Worm (Caenorhabditis elegans): Measurements from ENCODE around the gene C08B6.6.

C08B6.6 gene

ce11 chrV:10160954-10161353, 37.5 kb downstream of the C08B6.6 start, which contains the start of gene C51E3.10:
TSS of gene C51E3.10 (minus strand) at chrV:10161134.
- TF ChIP-seq ztf-29 (GFP tag; IDR thresholded peaks at IDR 0.05), result no peak
- no peak for TF ChIP-seq med-1 (GFP tag; optimal IDR thresholded peaks at IDR 0.05; ENCODE audit: insufficient read depth)
- no peak for TF ChIP-seq ref-1 (GFP tag; conservative IDR thresholded peaks at IDR 0.05)
- TF ChIP-seq tab-1 (GFP tag; IDR thresholded peaks at IDR 0.05), result no peak
- TF ChIP-seq flt-1 (GFP tag; IDR thresholded peaks at IDR 0.05), result no peak
- no peak for TF ChIP-seq klf-2 (GFP tag; conservative IDR thresholded peaks at IDR 0.05)
- TF ChIP-seq cog-1 (tag; optimal IDR thresholded peaks at IDR 0.05), result no peak
- TF ChIP-seq T22C8.4 (GFP tag; IDR thresholded peaks at IDR 0.05), result no peak
- TF ChIP-seq ztf-23 (GFP tag; IDR thresholded peaks at IDR 0.05), result no peak

DNA sequence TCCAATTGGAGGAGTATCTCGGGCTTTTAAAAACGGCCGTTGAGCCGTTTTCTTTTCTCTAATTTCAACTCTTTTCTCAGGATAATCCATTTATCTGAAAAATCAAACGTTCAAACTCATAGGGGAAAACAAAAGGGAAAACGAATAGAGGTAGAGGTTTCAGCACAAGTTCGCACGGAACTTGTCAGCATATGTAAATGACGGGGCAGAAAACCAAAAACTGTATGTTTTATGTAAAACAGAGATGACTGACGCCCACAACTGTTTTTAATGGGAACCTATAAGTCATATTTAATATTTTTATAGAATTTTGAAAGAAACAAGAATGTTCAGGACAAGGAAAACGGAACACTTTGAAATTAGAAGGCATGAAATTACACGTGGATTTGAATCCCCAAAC, 42.9 kb downstream of the C08B6.6 start, which contains the start of gene C51E3.6:
TSS of gene C51E3.6 (minus strand) at position 101 of the 400 bp plus-strand sequence.
- TF ChIP-seq med-1 (GFP tag; optimal IDR thresholded peaks at IDR 0.05; ENCODE audit: insufficient read depth) (no peak), cog-1 (tag; optimal IDR thresholded peaks at IDR 0.05) (no peak), klf-2 (GFP tag; conservative IDR thresholded peaks at IDR 0.05) (no peak), ztf-29 (GFP tag; IDR thresholded peaks at IDR 0.05) (no peak), tab-1 (GFP tag; IDR thresholded peaks at IDR 0.05) (no peak), flt-1 (GFP tag; IDR thresholded peaks at IDR 0.05) (no peak), ztf-23 (GFP tag; IDR thresholded peaks at IDR 0.05) (no peak), ref-1 (GFP tag; conservative IDR thresholded peaks at IDR 0.05) (no peak)

DNA sequence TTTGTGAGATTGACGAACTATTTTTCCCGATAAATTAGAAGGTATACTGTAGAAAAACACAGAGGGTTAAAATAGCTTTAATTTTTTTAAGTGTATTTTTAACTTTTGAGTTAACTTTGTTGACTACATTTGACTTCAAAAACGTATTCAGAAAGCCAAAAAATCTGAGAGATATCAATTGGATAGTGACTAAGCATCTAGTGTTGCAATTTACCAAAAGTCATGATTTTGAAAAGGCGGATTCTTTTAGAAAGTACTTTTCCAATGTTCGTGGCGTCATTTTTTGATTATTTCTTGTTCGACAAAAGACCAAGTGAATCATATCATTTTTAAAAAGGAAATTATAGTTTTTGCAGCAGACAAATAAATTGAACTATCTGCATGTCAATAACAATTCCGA, 45.4 kb downstream of the C08B6.6 start:
- no peak for TF ChIP-seq T22C8.4 (GFP tag; IDR thresholded peaks at IDR 0.05)

- TF ChIP-seq ref-1 (GFP tag; conservative IDR thresholded peaks at IDR 0.05) (no peak), T22C8.4 (GFP tag; IDR thresholded peaks at IDR 0.05) (no peak), flt-1 (GFP tag; IDR thresholded peaks at IDR 0.05) (no peak), ztf-29 (GFP tag; IDR thresholded peaks at IDR 0.05) (no peak), med-1 (GFP tag; optimal IDR thresholded peaks at IDR 0.05; ENCODE audit: insufficient read depth) (no peak), tab-1 (GFP tag; IDR thresholded peaks at IDR 0.05) (no peak), cog-1 (tag; optimal IDR thresholded peaks at IDR 0.05) (no peak), ztf-23 (GFP tag; IDR thresholded peaks at IDR 0.05) (no peak), klf-2 (GFP tag; conservative IDR thresholded peaks at IDR 0.05) (no peak)
Measured at ce11 chrV:10173653-10174052, 50.2 kb downstream of the C08B6.6 start, which contains the start of gene egl-3. TSS of gene egl-3 (minus strand) at chrV:10173753.

Measured in whole organism, midembryonic.